Worm (Caenorhabditis elegans) whole organism, L3 larva: ENCODE data around the gene K08F9.1.

Source experiments
- R02D3.7 ChIP-seq: fragments of 150-350 bp; optimal IDR thresholded peaks from 2 replicates; lab custom pipeline; 2014; ENCODE audit warnings: missing biosample characterization, missing genetic modification characterization
- ZK546.5 ChIP-seq: sonication (generic microtip); optimal IDR thresholded peaks from 2 replicates; lab custom pipeline; 2017; ENCODE audit warnings: missing biosample characterization, missing genetic modification characterization
- ceh-16 ChIP-seq: sonication (generic microtip); optimal IDR thresholded peaks from 2 replicates; lab custom pipeline; 2017; ENCODE audit warnings: missing biosample characterization, missing genetic modification characterization
- daf-12 ChIP-seq: fragments of 150-350 bp; optimal IDR thresholded peaks from 2 replicates; lab custom pipeline; 2014; ENCODE audit warnings: missing biosample characterization, missing genetic modification reagents, missing genetic modification characterization
- mdl-1 ChIP-seq: fragments of 150-350 bp; optimal IDR thresholded peaks from 2 replicates; lab custom pipeline; 2014; ENCODE audit warnings: missing biosample characterization, missing genetic modification characterization
- mml-1 ChIP-seq: fragments of 150-350 bp; sonication (generic microtip); optimal IDR thresholded peaks from 3 replicates; lab custom pipeline; 2014; ENCODE audit warnings: missing biosample characterization, missing genetic modification characterization
- nhr-237 ChIP-seq: fragments of 150-350 bp; optimal IDR thresholded peaks from 2 replicates; lab custom pipeline; 2014; ENCODE audit warnings: missing biosample characterization, missing genetic modification characterization
- nhr-28 ChIP-seq: fragments of 150-350 bp; optimal IDR thresholded peaks from 2 replicates; lab custom pipeline; 2014; ENCODE audit warnings: missing biosample characterization, missing genetic modification characterization
- nhr-43 ChIP-seq: sonication (generic microtip); optimal IDR thresholded peaks from 2 replicates; lab custom pipeline; 2016; ENCODE audit warnings: mild to moderate bottlenecking, missing genetic modification characterization, missing compliant biosample characterization; ENCODE audit not compliant: poor library complexity, severe bottlenecking
- nhr-77 ChIP-seq: fragments of 150-350 bp; optimal IDR thresholded peaks from 2 replicates; lab custom pipeline; 2014; ENCODE audit warnings: missing biosample characterization, missing genetic modification characterization
- unc-39 ChIP-seq: sonication (generic microtip); optimal IDR thresholded peaks from 4 replicates; lab custom pipeline; 2017; ENCODE audit warnings: missing biosample characterization, missing genetic modification characterization
- unc-62 ChIP-seq: fragments of 150-350 bp; sonication (generic microtip); optimal IDR thresholded peaks from 4 replicates; lab custom pipeline; 2014; ENCODE audit warnings: missing biosample characterization, missing genetic modification reagents, missing genetic modification characterization
- zag-1 ChIP-seq: fragments of 150-350 bp; optimal IDR thresholded peaks from 2 replicates; lab custom pipeline; 2014; ENCODE audit warnings: missing biosample characterization, missing genetic modification characterization

- TF ChIP-seq mml-1 (tag; lab: Kevin White, UChicago) = no peak
- TF ChIP-seq nhr-237 (tag; lab: Kevin White, UChicago) = no peak
- TF ChIP-seq ceh-16 (tag; lab: Kevin White, UChicago) = no peak
- TF ChIP-seq nhr-77 = no peak
- no peak for TF ChIP-seq mdl-1 (tag; lab: Kevin White, UChicago)
- TF ChIP-seq unc-39 (tag; lab: Kevin White, UChicago) = no peak
- TF ChIP-seq daf-12 (tag; lab: Kevin White, UChicago) = no peak
- TF ChIP-seq zag-1 (tag; lab: Kevin White, UChicago) = no peak
- TF ChIP-seq nhr-28 (tag; lab: Kevin White, UChicago) = no peak
- no peak for TF ChIP-seq unc-62 (GFP tag; lab: Kevin White, UChicago)
- TF ChIP-seq ZK546.5 (tag; lab: Kevin White, UChicago) = no peak
- no peak for TF ChIP-seq nhr-43 (tag; lab: Kevin White, UChicago)
- TF ChIP-seq R02D3.7 (tag; lab: Kevin White, UChicago) = no peak
These were observed 49.2 kb upstream of the K08F9.1 start, which contains the start of gene plc-2 for ce11 chrV:15192377-15192776.
